Fruit fly (Drosophila melanogaster): Measurements from ENCODE around the gene CG14257.

CG14257 gene

dm6 chr3R:27130551-27131161, 55.0 kb downstream of the CG14257 start:
- TF ChIP-seq ftz-f1 (GFP tag; optimal IDR thresholded peaks at IDR 0.05) (peak; percentile 63), onecut (GFP tag; IDR thresholded peaks at IDR 0.05) (no peak), CG11560 (tag; IDR thresholded peaks at IDR 0.05) (no peak), eve (GFP tag; optimal IDR thresholded peaks at IDR 0.05) (no peak), otp (GFP tag; IDR thresholded peaks at IDR 0.05) (0 out of 3 replicates have a peak, but pooled peaks have one; percentile 17), amos (GFP tag; IDR thresholded peaks at IDR 0.05; ENCODE audit: partially characterized antibody) (no peak), mirr (GFP tag; optimal IDR thresholded peaks at IDR 0.05) (peak; percentile 19), tna (GFP tag; IDR thresholded peaks at IDR 0.05; ENCODE audit: partially characterized antibody) (no peak), lab (GFP tag; optimal IDR thresholded peaks at IDR 0.05) (peak; percentile 11), sd (tag; optimal IDR thresholded peaks at IDR 0.05) (peak; percentile 81), CG1603 (tag; optimal IDR thresholded peaks at IDR 0.05) (no peak), CG30020 (tag; optimal IDR thresholded peaks at IDR 0.05) (no peak), MESR4 (GFP tag; optimal IDR thresholded peaks at IDR 0.05) (no peak), salm (tag; optimal IDR thresholded peaks at IDR 0.05) (no peak), ind (GFP tag; optimal IDR thresholded peaks at IDR 0.05) (no peak), sr (GFP tag; IDR thresholded peaks at IDR 0.05) (no peak), Chrac-16 (GFP tag; optimal IDR thresholded peaks at IDR 0.05) (no peak), kni (GFP tag; optimal IDR thresholded peaks at IDR 0.05) (no peak), ERR (GFP tag; optimal IDR thresholded peaks at IDR 0.05) (no peak), vvl (GFP tag; IDR thresholded peaks at IDR 0.05) (0 out of 2 replicates have a peak, but pooled peaks have one; percentile 11), repo (GFP tag; optimal IDR thresholded peaks at IDR 0.05) (no peak), chinmo (GFP tag; IDR thresholded peaks at IDR 0.05; ENCODE audit: partially characterized antibody) (peak; percentile 60; the same call in 2 of the 4 replicates), CG16863 (GFP tag; optimal IDR thresholded peaks at IDR 0.05) (no peak), CG32767 (GFP tag; IDR thresholded peaks at IDR 0.05) (no peak), CG42726 (GFP tag; IDR thresholded peaks at IDR 0.05; ENCODE audit: partially characterized antibody) (no peak), org-1 (GFP tag; optimal IDR thresholded peaks at IDR 0.05) (no peak), kay (GFP tag; optimal IDR thresholded peaks at IDR 0.05) (no peak), Poxn (GFP tag; IDR thresholded peaks at IDR 0.05) (no peak), hbn (GFP tag; IDR thresholded peaks at IDR 0.05; ENCODE audit: partially characterized antibody) (no peak), CG8765 (GFP tag; IDR thresholded peaks at IDR 0.05) (no peak), CG2120 (GFP tag; optimal IDR thresholded peaks at IDR 0.05) (no peak), ham (GFP tag; IDR thresholded peaks at IDR 0.05) (no peak), insv (GFP tag; optimal IDR thresholded peaks at IDR 0.05) (no peak), ewg (GFP tag; optimal IDR thresholded peaks at IDR 0.05) (no peak), Camta (GFP tag; optimal IDR thresholded peaks at IDR 0.05) (no peak), CG10543 (GFP tag; optimal IDR thresholded peaks at IDR 0.05) (peak; percentile 37), klu (GFP tag; IDR thresholded peaks at IDR 0.05) (no peak), crol (GFP tag; IDR thresholded peaks at IDR 0.05) (peak; percentile 77), Med (GFP tag) (peak; percentile 45), CkIIα-i1 (GFP tag; IDR thresholded peaks at IDR 0.05) (no peak), NFAT (GFP tag; IDR thresholded peaks at IDR 0.05) (peak; percentile 38; the same call in 1 of the 2 replicates), Gug (GFP tag; IDR thresholded peaks at IDR 0.05) (no peak), B-H2 (GFP tag; optimal IDR thresholded peaks at IDR 0.05) (peak; percentile 4), pb (GFP tag; optimal IDR thresholded peaks at IDR 0.05) (no peak), CG15269 (tag; optimal IDR thresholded peaks at IDR 0.05) (peak; percentile 23), gro (GFP tag; optimal IDR thresholded peaks at IDR 0.05) (no peak), Jarid2 (GFP tag; optimal IDR thresholded peaks at IDR 0.05) (no peak), CG11093 (GFP tag; IDR thresholded peaks at IDR 0.05) (no peak), CG13624 (GFP tag; optimal IDR thresholded peaks at IDR 0.05) (peak; percentile 4), CG8290 (GFP tag; optimal IDR thresholded peaks at IDR 0.05) (no peak), CG8290 (tag; optimal IDR thresholded peaks at IDR 0.05) (peak in 1 of 2 experiments; percentile 22)

Measured in whole organism, embryonic.